Worm (Caenorhabditis elegans) whole organism, young adult: ENCODE results near the gene T26E4.9.
A peak's percentile ranks its signal among the peaks of the same experiment; 100 is the strongest.

Experiments used
- B0019.2 ChIP-seq: fragments of 200-800 bp; sonication (Bioruptor generic); conservative IDR thresholded peaks from 2 replicates; pipeline ENCODE4 v1.3.6; 2022; ENCODE audit warnings: missing genetic modification reagents, missing genetic modification characterization, missing compliant biosample characterization
- B0261.1 ChIP-seq: sonication (generic microtip); optimal IDR thresholded peaks from 2 replicates; lab custom pipeline; 2016; ENCODE audit warnings: mild to moderate bottlenecking, missing genetic modification characterization, moderate library complexity, missing compliant biosample characterization
- C06A6.2 ChIP-seq: fragments of 200-800 bp; sonication (Bioruptor generic); conservative IDR thresholded peaks from 2 replicates; pipeline ENCODE4 v1.3.6; 2022; ENCODE audit warnings: missing genetic modification characterization, missing compliant biosample characterization
- F10E7.11 ChIP-seq: sonication (generic microtip); optimal IDR thresholded peaks from 2 replicates; lab custom pipeline; 2017; ENCODE audit warnings: mild to moderate bottlenecking, missing genetic modification characterization, moderate library complexity, missing compliant biosample characterization
- F22D6.2 ChIP-seq: sonication (generic microtip); optimal IDR thresholded peaks from 2 replicates; lab custom pipeline; 2016; ENCODE audit warnings: mild to moderate bottlenecking, missing genetic modification characterization, missing compliant biosample characterization
- F33H1.4 ChIP-seq: fragments of 200-800 bp; sonication (Bioruptor generic); IDR thresholded peaks from 2 replicates; pipeline ENCODE4 v1.3.6; 2022; ENCODE audit warnings: missing genetic modification reagents, missing genetic modification characterization, missing compliant biosample characterization
- F39B2.1 ChIP-seq: fragments of 200-800 bp; sonication (Bioruptor generic); IDR thresholded peaks from 2 replicates; pipeline ENCODE4 v1.3.6; 2022; ENCODE audit warnings: missing genetic modification reagents, missing genetic modification characterization, missing compliant biosample characterization
- F49E8.2 ChIP-seq: sonication (generic microtip); optimal IDR thresholded peaks from 3 replicates; lab custom pipeline; 2017; ENCODE audit warnings: missing genetic modification characterization, mild to moderate bottlenecking, missing compliant biosample characterization, antibody characterized with exemption, moderate library complexity; ENCODE audit not compliant: insufficient read depth
- F57A8.1 ChIP-seq: fragments of 200-800 bp; sonication (Bioruptor generic); optimal IDR thresholded peaks from 2 replicates; lab custom pipeline; 2018; ENCODE audit warnings: mild to moderate bottlenecking, missing genetic modification characterization, moderate library complexity, missing compliant biosample characterization
- T07F8.4 ChIP-seq: sonication (generic microtip); optimal IDR thresholded peaks from 2 replicates; lab custom pipeline; 2016; ENCODE audit warnings: mild to moderate bottlenecking, missing genetic modification characterization, moderate library complexity, missing compliant biosample characterization
- Y56A3A.18 ChIP-seq: fragments of 200-800 bp; sonication (Bioruptor generic); IDR thresholded peaks from 2 replicates; pipeline ENCODE4 v1.3.6; 2022; ENCODE audit warnings: missing genetic modification reagents, missing genetic modification characterization, missing compliant biosample characterization
- Y67H2A.10 ChIP-seq: fragments of 200-800 bp; sonication (Bioruptor generic); conservative IDR thresholded peaks from 2 replicates; pipeline ENCODE4 v1.3.6; 2022; ENCODE audit warnings: missing genetic modification reagents, missing genetic modification characterization, missing compliant biosample characterization
- aptf-2 ChIP-seq: fragments of 200-800 bp; sonication (Bioruptor generic); conservative IDR thresholded peaks from 2 replicates; pipeline ENCODE4 v1.3.6; 2022; ENCODE audit warnings: missing genetic modification reagents, missing genetic modification characterization, missing compliant biosample characterization
- attf-3 ChIP-seq: fragments of 200-800 bp; sonication (Bioruptor generic); conservative IDR thresholded peaks from 2 replicates; pipeline ENCODE4 v1.3.6; 2022; ENCODE audit warnings: missing genetic modification reagents, missing genetic modification characterization, missing compliant biosample characterization
- attf-5 ChIP-seq: fragments of 200-800 bp; sonication (Bioruptor generic); optimal IDR thresholded peaks from 2 replicates; lab custom pipeline; 2018; ENCODE audit warnings: mild to moderate bottlenecking, missing genetic modification characterization, missing compliant biosample characterization
- attf-6 ChIP-seq: fragments of 200-800 bp; sonication (Bioruptor generic); IDR thresholded peaks from 2 replicates; pipeline ENCODE4 v1.3.6; 2022; ENCODE audit warnings: missing genetic modification reagents, missing genetic modification characterization, missing compliant biosample characterization
- bed-2 ChIP-seq: fragments of 200-800 bp; sonication (Bioruptor generic); IDR thresholded peaks from 2 replicates; pipeline ENCODE4 v1.3.6; 2022; ENCODE audit warnings: missing genetic modification reagents, missing genetic modification characterization, missing compliant biosample characterization
- cebp-1 ChIP-seq, 2 experiments: fragments of 200-800 bp in 1 of 2; sonication (Bioruptor generic) in 1 of 2; sonication (generic microtip) in 1 of 2; IDR thresholded peaks in 1 of 2; optimal IDR thresholded peaks in 1 of 2; 2 replicates each; pipeline versions ENCODE4 v1.3.6 to Lab custom; 2017 to 2022; ENCODE audit warnings: missing compliant biosample characterization in 2 of 2, missing genetic modification characterization in 2 of 2, mild to moderate bottlenecking in 1 of 2, missing genetic modification reagents in 1 of 2, moderate library complexity in 1 of 2
- ceh-100 ChIP-seq: fragments of 200-800 bp; sonication (Bioruptor generic); IDR thresholded peaks from 2 replicates; pipeline ENCODE4 v1.3.6; 2022; ENCODE audit warnings: missing genetic modification reagents, missing genetic modification characterization, missing compliant biosample characterization
- ceh-27 ChIP-seq: fragments of 200-800 bp; sonication (Bioruptor generic); optimal IDR thresholded peaks from 2 replicates; lab custom pipeline; 2018; ENCODE audit warnings: mild to moderate bottlenecking, missing genetic modification characterization, moderate library complexity, missing compliant biosample characterization
- ceh-40 ChIP-seq: fragments of 200-800 bp; sonication (Bioruptor generic); IDR thresholded peaks from 2 replicates; pipeline ENCODE4 v1.3.6; 2022; ENCODE audit warnings: missing genetic modification characterization, missing compliant biosample characterization
- ceh-79 ChIP-seq: sonication (generic microtip); optimal IDR thresholded peaks from 2 replicates; lab custom pipeline; 2017; ENCODE audit warnings: mild to moderate bottlenecking, missing genetic modification characterization, missing compliant biosample characterization
- ceh-91 ChIP-seq: fragments of 200-800 bp; sonication (Bioruptor generic); IDR thresholded peaks from 2 replicates; pipeline ENCODE4 v1.3.6; 2022; ENCODE audit warnings: missing genetic modification reagents, missing genetic modification characterization, missing compliant biosample characterization
- chd-7 ChIP-seq: sonication (generic microtip); optimal IDR thresholded peaks from 2 replicates; lab custom pipeline; 2016; ENCODE audit warnings: mild to moderate bottlenecking, missing genetic modification characterization, moderate library complexity, missing compliant biosample characterization
- die-1 ChIP-seq: sonication (generic microtip); optimal IDR thresholded peaks from 2 replicates; lab custom pipeline; 2016; ENCODE audit warnings: missing genotype, mild to moderate bottlenecking, missing genetic modification characterization, missing compliant biosample characterization
- efl-1 ChIP-seq: fragments of 150-350 bp; optimal IDR thresholded peaks from 2 replicates; lab custom pipeline; 2014; ENCODE audit warnings: missing biosample characterization, missing genetic modification reagents, missing genetic modification characterization
- ets-4 ChIP-seq: fragments of 200-800 bp; sonication (Bioruptor generic); optimal IDR thresholded peaks from 2 replicates; lab custom pipeline; 2018; ENCODE audit warnings: mild to moderate bottlenecking, missing genetic modification characterization, missing compliant biosample characterization
- fkh-3 ChIP-seq: sonication (generic microtip); optimal IDR thresholded peaks from 2 replicates; lab custom pipeline; 2016; ENCODE audit warnings: mild to moderate bottlenecking, missing genetic modification characterization, missing compliant biosample characterization
- gei-17 ChIP-seq: fragments of 200-800 bp; sonication (Bioruptor generic); optimal IDR thresholded peaks from 2 replicates; lab custom pipeline; 2018; ENCODE audit warnings: mild to moderate bottlenecking, missing genetic modification characterization, missing compliant biosample characterization
- him-1 ChIP-seq: sonication (generic microtip); optimal IDR thresholded peaks from 2 replicates; lab custom pipeline; 2016; ENCODE audit warnings: missing genotype, missing genetic modification reagents, missing genetic modification characterization, missing compliant biosample characterization
- hlh-26 ChIP-seq: fragments of 200-800 bp; sonication (Bioruptor generic); conservative IDR thresholded peaks from 2 replicates; pipeline ENCODE4 v1.3.6; 2022; ENCODE audit warnings: missing genetic modification reagents, missing genetic modification characterization, missing compliant biosample characterization
- hmg-1.2 ChIP-seq: fragments of 200-800 bp; sonication (Bioruptor generic); IDR thresholded peaks from 2 replicates; pipeline ENCODE4 v1.3.6; 2022; ENCODE audit warnings: missing genetic modification reagents, missing genetic modification characterization, missing compliant biosample characterization
- hmg-20 ChIP-seq: fragments of 200-800 bp; sonication (Bioruptor generic); IDR thresholded peaks from 2 replicates; pipeline ENCODE4 v1.3.6; 2022; ENCODE audit warnings: missing genetic modification reagents, missing genetic modification characterization, missing compliant biosample characterization
- lin-40 ChIP-seq: sonication (generic microtip); optimal IDR thresholded peaks from 2 replicates; lab custom pipeline; 2016; ENCODE audit warnings: missing genetic modification characterization, mild to moderate bottlenecking, missing compliant biosample characterization, missing genotype, missing genetic modification reagents
- lin-54 ChIP-seq: fragments of 200-800 bp; sonication (Bioruptor generic); optimal IDR thresholded peaks from 2 replicates; lab custom pipeline; 2018; ENCODE audit warnings: mild to moderate bottlenecking, missing genetic modification characterization, missing compliant biosample characterization
- mcd-1 ChIP-seq: fragments of 200-800 bp; sonication (Bioruptor generic); IDR thresholded peaks from 2 replicates; pipeline ENCODE4 v1.3.6; 2022; ENCODE audit warnings: missing genetic modification reagents, missing genetic modification characterization, missing compliant biosample characterization
- mxl-1 ChIP-seq: sonication (generic microtip); optimal IDR thresholded peaks from 2 replicates; lab custom pipeline; 2016; ENCODE audit warnings: missing genetic modification characterization, missing compliant biosample characterization
- nfyb-1 ChIP-seq: fragments of 200-800 bp; sonication (Bioruptor generic); IDR thresholded peaks from 2 replicates; pipeline ENCODE4 v1.3.6; 2022; ENCODE audit warnings: missing genetic modification reagents, missing genetic modification characterization, missing compliant biosample characterization
- nhr-90 ChIP-seq: sonication (generic microtip); optimal IDR thresholded peaks from 2 replicates; lab custom pipeline; 2016; ENCODE audit warnings: missing genotype, mild to moderate bottlenecking, missing genetic modification characterization, missing compliant biosample characterization
- pha-4 ChIP-seq: fragments of 150-350 bp; sonication (generic microtip); optimal IDR thresholded peaks from 2 replicates; lab custom pipeline; 2014; ENCODE audit warnings: missing biosample characterization, missing genetic modification reagents, missing genetic modification characterization
- snpc-1.1 ChIP-seq: sonication (generic microtip); optimal IDR thresholded peaks from 2 replicates; lab custom pipeline; 2017; ENCODE audit warnings: missing genetic modification characterization, mild to moderate bottlenecking, missing compliant biosample characterization, antibody characterized with exemption, moderate library complexity, missing genotype, missing genetic modification reagents; ENCODE audit not compliant: insufficient read depth
- tbx-9 ChIP-seq: sonication (generic microtip); optimal IDR thresholded peaks from 2 replicates; lab custom pipeline; 2016; ENCODE audit warnings: borderline replicate concordance, missing genetic modification characterization, inconsistent platforms, missing compliant biosample characterization
- ztf-3 ChIP-seq: fragments of 200-800 bp; sonication (Bioruptor generic); optimal IDR thresholded peaks from 2 replicates; lab custom pipeline; 2018; ENCODE audit warnings: mild to moderate bottlenecking, missing genetic modification characterization, missing compliant biosample characterization

Gene T26E4.9

ce11 chrV:15776651-15777050 is 25.9 kb downstream of the T26E4.9 start, which contains the start of gene nhr-283:
nhr-283 (minus strand) TSS chrV:15776751.
- no peak for TF ChIP-seq ceh-40 (GFP tag; lab: Robert Waterston, UW)

- TF ChIP-seq nhr-90 (tag; lab: Kevin White, UChicago) (no peak), B0261.1 (no peak), hlh-26 (GFP tag; lab: Robert Waterston, UW) (no peak), hmg-20 (no peak), fkh-3 (tag; lab: Kevin White, UChicago) (no peak), T07F8.4 (tag; lab: Kevin White, UChicago) (no peak), lin-54 (GFP tag; lab: Kevin White, UChicago) (no peak), tbx-9 (tag; lab: Kevin White, UChicago) (no peak), F57A8.1 (GFP tag; lab: Kevin White, UChicago) (no peak), C06A6.2 (GFP tag; lab: Robert Waterston, UW) (no peak), attf-3 (GFP tag; lab: Robert Waterston, UW) (no peak), him-1 (tag; lab: Kevin White, UChicago) (no peak), F10E7.11 (tag; lab: Kevin White, UChicago) (no peak), ceh-27 (GFP tag; lab: Kevin White, UChicago) (no peak), nfyb-1 (GFP tag; lab: Robert Waterston, UW) (no peak), bed-2 (GFP tag; lab: Robert Waterston, UW) (no peak)
- TF ChIP-seq, all 124 proteins: peak for 0
Measured at ce11 chrV:15773941-15774340, 28.6 kb downstream of the T26E4.9 start.

ce11 chrV:15773141-15773540 is 29.4 kb downstream of the T26E4.9 start, which contains the start of gene nhr-60:
nhr-60 (minus strand) TSS chrV:15773241.
- no peak for TF ChIP-seq hmg-20
- TF ChIP-seq chd-7 (tag; lab: Kevin White, UChicago) = no peak
- TF ChIP-seq ets-4 (GFP tag; lab: Kevin White, UChicago) = no peak
- TF ChIP-seq F39B2.1 (GFP tag; lab: Robert Waterston, UW) = no peak
- TF ChIP-seq pha-4 (tag; lab: Kevin White, UChicago) = no peak
- TF ChIP-seq cebp-1 (GFP tag; IDR thresholded peaks at IDR 0.05; lab: Robert Waterston, UW) = no peak
- no peak for TF ChIP-seq cebp-1 (tag; optimal IDR thresholded peaks at IDR 0.05; lab: Kevin White, UChicago)
- no peak for TF ChIP-seq hmg-1.2 (GFP tag; lab: Robert Waterston, UW)
- no peak for TF ChIP-seq ceh-91 (GFP tag; lab: Robert Waterston, UW)
- no peak for TF ChIP-seq F33H1.4
- no peak for TF ChIP-seq B0019.2
- TF ChIP-seq lin-40 (tag; lab: Kevin White, UChicago) = no peak
- TF ChIP-seq Y67H2A.10 (GFP tag; lab: Robert Waterston, UW) = no peak
- TF ChIP-seq attf-5 (GFP tag; lab: Kevin White, UChicago) = no peak

- TF ChIP-seq ceh-79 (tag; lab: Kevin White, UChicago) = no peak
- TF ChIP-seq Y67H2A.10 (GFP tag; lab: Robert Waterston, UW) = no peak
- no peak for TF ChIP-seq ztf-3 (GFP tag; lab: Kevin White, UChicago)
- TF ChIP-seq F22D6.2 (tag; lab: Kevin White, UChicago) = no peak
- TF ChIP-seq Y56A3A.18 = no peak
- peak; percentile 36; the same call in 1 of the 2 replicates for TF ChIP-seq mcd-1
- TF ChIP-seq lin-40 (tag; lab: Kevin White, UChicago) = no peak
- no peak for TF ChIP-seq snpc-1.1 (tag; lab: Kevin White, UChicago)
- TF ChIP-seq ceh-91 (GFP tag; lab: Robert Waterston, UW) = peak; percentile 29; the same call in 1 of the 2 replicates
- TF ChIP-seq ceh-100 (GFP tag; lab: Robert Waterston, UW) = peak; percentile 85
- no peak for TF ChIP-seq mxl-1 (tag; lab: Kevin White, UChicago)
- no peak for TF ChIP-seq aptf-2
- TF ChIP-seq F49E8.2 = no peak
- no peak for TF ChIP-seq gei-17 (GFP tag; lab: Kevin White, UChicago)
- no peak for TF ChIP-seq nhr-90 (tag; lab: Kevin White, UChicago)
- TF ChIP-seq efl-1 (GFP tag; lab: Kevin White, UChicago) = peak; percentile 45
- no peak for TF ChIP-seq attf-6 (GFP tag; lab: Robert Waterston, UW)
- no peak for TF ChIP-seq B0261.1
- TF ChIP-seq die-1 = no peak
Measured at ce11 chrV:15769072-15769471, 33.5 kb downstream of the T26E4.9 start, which contains the start of gene F57A10.4. F57A10.4 (plus strand) TSS chrV:15769438.
